Worm (Caenorhabditis elegans) whole organism, late embryonic: ENCODE data around the gene ZK1307.8.

ENCODE experiments used
- C08G9.2 ChIP-seq: sonication (generic microtip); optimal IDR thresholded peaks from 2 replicates; lab custom pipeline; 2016; ENCODE audit warnings: mild to moderate bottlenecking, missing genetic modification characterization, moderate library complexity, missing compliant biosample characterization
- F13H6.1 ChIP-seq: sonication (generic microtip); optimal IDR thresholded peaks from 2 replicates; lab custom pipeline; 2016; ENCODE audit warnings: missing genetic modification characterization, missing compliant biosample characterization
- T23F11.4 ChIP-seq: fragments of 200-800 bp; sonication (Bioruptor generic); optimal IDR thresholded peaks from 2 replicates; lab custom pipeline; 2018; ENCODE audit warnings: mild to moderate bottlenecking, missing genetic modification characterization, missing compliant biosample characterization
- ahr-1 ChIP-seq: sonication (generic microtip); optimal IDR thresholded peaks from 2 replicates; lab custom pipeline; 2016; ENCODE audit warnings: missing genetic modification characterization, missing compliant biosample characterization
- ama-1 ChIP-seq: fragments of 150-350 bp; optimal IDR thresholded peaks from 2 replicates; lab custom pipeline; 2014
- ceh-18 ChIP-seq: sonication (generic microtip); optimal IDR thresholded peaks from 2 replicates; lab custom pipeline; 2016; ENCODE audit warnings: missing genetic modification characterization, missing compliant biosample characterization
- ceh-19 ChIP-seq: fragments of 200-800 bp; sonication (Bioruptor generic); optimal IDR thresholded peaks from 2 replicates; lab custom pipeline; 2018; ENCODE audit warnings: mild to moderate bottlenecking, missing genetic modification characterization, missing compliant biosample characterization
- ceh-2 ChIP-seq: sonication (generic microtip); optimal IDR thresholded peaks from 2 replicates; lab custom pipeline; 2016; ENCODE audit warnings: missing genotype, missing genetic modification characterization, missing compliant biosample characterization
- ceh-22 ChIP-seq: sonication (generic microtip); optimal IDR thresholded peaks from 2 replicates; lab custom pipeline; 2017; ENCODE audit warnings: missing biosample characterization, missing genetic modification characterization
- ceh-30 ChIP-seq: fragments of 150-350 bp; optimal IDR thresholded peaks from 2 replicates; lab custom pipeline; 2014; ENCODE audit warnings: missing biosample characterization, missing genetic modification characterization
- ceh-34 ChIP-seq: sonication (generic microtip); optimal IDR thresholded peaks from 2 replicates; lab custom pipeline; 2016; ENCODE audit warnings: mild to moderate bottlenecking, missing genetic modification characterization, missing compliant biosample characterization
- ceh-48 ChIP-seq: sonication (generic microtip); optimal IDR thresholded peaks from 2 replicates; lab custom pipeline; 2016; ENCODE audit warnings: missing genetic modification characterization, inconsistent platforms, missing compliant biosample characterization
- dve-1 ChIP-seq: sonication (generic microtip); optimal IDR thresholded peaks from 2 replicates; lab custom pipeline; 2017; ENCODE audit warnings: antibody characterized with exemption, mild to moderate bottlenecking, missing genetic modification characterization, missing compliant biosample characterization
- hlh-30 ChIP-seq: sonication (generic microtip); optimal IDR thresholded peaks from 2 replicates; lab custom pipeline; 2017; ENCODE audit warnings: antibody characterized with exemption, missing genetic modification characterization, missing compliant biosample characterization; ENCODE audit not compliant: insufficient read depth
- hlh-6 ChIP-seq: sonication (generic microtip); optimal IDR thresholded peaks from 2 replicates; lab custom pipeline; 2016; ENCODE audit warnings: missing genotype, missing genetic modification characterization, missing compliant biosample characterization
- lim-6 ChIP-seq: sonication (generic microtip); optimal IDR thresholded peaks from 2 replicates; lab custom pipeline; 2016; ENCODE audit warnings: missing genetic modification characterization, missing compliant biosample characterization
- lin-11 ChIP-seq: fragments of 200-800 bp; sonication (Bioruptor generic); optimal IDR thresholded peaks from 2 replicates; lab custom pipeline; 2018; ENCODE audit warnings: mild to moderate bottlenecking, missing genetic modification characterization, missing compliant biosample characterization
- madf-2 ChIP-seq: sonication (generic microtip); optimal IDR thresholded peaks from 2 replicates; lab custom pipeline; 2017; ENCODE audit warnings: missing genetic modification characterization, missing compliant biosample characterization
- mec-3 ChIP-seq: sonication (generic microtip); optimal IDR thresholded peaks from 2 replicates; lab custom pipeline; 2016; ENCODE audit warnings: borderline replicate concordance, missing genetic modification characterization, missing compliant biosample characterization
- nhr-232 ChIP-seq: sonication (generic microtip); optimal IDR thresholded peaks from 2 replicates; lab custom pipeline; 2016; ENCODE audit warnings: missing genetic modification characterization, missing compliant biosample characterization
- odd-2 ChIP-seq: sonication (generic microtip); optimal IDR thresholded peaks from 2 replicates; lab custom pipeline; 2017; ENCODE audit warnings: antibody characterized with exemption, mild to moderate bottlenecking, missing genetic modification characterization, missing compliant biosample characterization
- pag-3 ChIP-seq: sonication (generic microtip); optimal IDR thresholded peaks from 2 replicates; lab custom pipeline; 2016; ENCODE audit warnings: missing compliant biosample characterization, missing genetic modification characterization, borderline replicate concordance
- pat-9 ChIP-seq: fragments of 200-800 bp; sonication (Bioruptor generic); optimal IDR thresholded peaks from 2 replicates; lab custom pipeline; 2018; ENCODE audit warnings: mild to moderate bottlenecking, missing genetic modification characterization, moderate library complexity, missing compliant biosample characterization
- pax-1 ChIP-seq: fragments of 150-350 bp; optimal IDR thresholded peaks from 2 replicates; lab custom pipeline; 2014; ENCODE audit warnings: missing biosample characterization, missing genetic modification characterization
- pha-2 ChIP-seq: sonication (generic microtip); optimal IDR thresholded peaks from 2 replicates; lab custom pipeline; 2017; ENCODE audit warnings: mild to moderate bottlenecking, missing genetic modification characterization, missing compliant biosample characterization
- pros-1 ChIP-seq: fragments of 150-350 bp; optimal IDR thresholded peaks from 2 replicates; lab custom pipeline; 2014; ENCODE audit warnings: missing biosample characterization, missing genetic modification reagents, missing genetic modification characterization
- ref-2 ChIP-seq: sonication (generic microtip); optimal IDR thresholded peaks from 2 replicates; lab custom pipeline; 2016; ENCODE audit warnings: missing genetic modification characterization, missing compliant biosample characterization
- rnt-1 ChIP-seq: sonication (generic microtip); optimal IDR thresholded peaks from 2 replicates; lab custom pipeline; 2016; ENCODE audit warnings: missing genetic modification characterization, missing compliant biosample characterization
- syd-9 ChIP-seq: sonication (generic microtip); optimal IDR thresholded peaks from 2 replicates; lab custom pipeline; 2016; ENCODE audit warnings: mild to moderate bottlenecking, missing genetic modification characterization, moderate library complexity, missing compliant biosample characterization
- tbx-2 ChIP-seq: sonication (generic microtip); optimal IDR thresholded peaks from 2 replicates; lab custom pipeline; 2016; ENCODE audit warnings: missing genetic modification characterization, missing compliant biosample characterization
- ttx-3 ChIP-seq: sonication (generic microtip); optimal IDR thresholded peaks from 2 replicates; lab custom pipeline; 2016; ENCODE audit warnings: missing genetic modification reagents, missing genetic modification characterization, missing compliant biosample characterization
- unc-42 ChIP-seq: sonication (generic microtip); optimal IDR thresholded peaks from 2 replicates; lab custom pipeline; 2016; ENCODE audit warnings: missing genotype, missing genetic modification characterization, missing compliant biosample characterization
- unc-86 ChIP-seq: sonication (generic microtip); optimal IDR thresholded peaks from 2 replicates; lab custom pipeline; 2016; ENCODE audit warnings: missing genetic modification characterization, missing compliant biosample characterization
- zip-5 ChIP-seq: sonication (generic microtip); optimal IDR thresholded peaks from 2 replicates; lab custom pipeline; 2016; ENCODE audit warnings: missing genetic modification characterization, missing compliant biosample characterization

Gene ZK1307.8

ce11 chrII:9646122-9646555, 21.7 kb downstream of the ZK1307.8 start (continued):
- TF ChIP-seq pag-3 (tag; lab: Kevin White, UChicago), result no peak
- TF ChIP-seq ceh-19 (GFP tag; lab: Kevin White, UChicago), result no peak
- no peak for TF ChIP-seq ahr-1 (tag; lab: Kevin White, UChicago)
- peak; percentile 76 for TF ChIP-seq ceh-34 (tag; lab: Kevin White, UChicago)
- TF ChIP-seq ceh-2 (tag; lab: Kevin White, UChicago), result peak; percentile 45
- TF ChIP-seq C08G9.2 (tag; lab: Kevin White, UChicago), result peak; percentile 47
- peak; percentile 46 for TF ChIP-seq syd-9 (tag; lab: Kevin White, UChicago)
- TF ChIP-seq pat-9 (tag; lab: Kevin White, UChicago), result no peak
- TF ChIP-seq, all 69 proteins: peak for 25

ce11 chrII:9646928-9647838, 22.8 kb downstream of the ZK1307.8 start, which contains the start of gene sqv-8:
Gene sqv-8, plus strand, starts transcription at chrII:9646978.
- TF ChIP-seq ceh-48 (tag; lab: Kevin White, UChicago) (peak; percentile 46), zip-5 (tag; lab: Kevin White, UChicago) (no peak), hlh-30 (tag; lab: Kevin White, UChicago) (peak; percentile 87)

- TF ChIP-seq pros-1 (tag; lab: Kevin White, UChicago) (no peak), pax-1 (tag; lab: Kevin White, UChicago) (no peak), F13H6.1 (no peak), pag-3 (tag; lab: Kevin White, UChicago) (no peak), pat-9 (tag; lab: Kevin White, UChicago) (no peak), ref-2 (tag; lab: Kevin White, UChicago) (no peak), hlh-6 (no peak), mec-3 (tag; lab: Kevin White, UChicago) (no peak), ceh-48 (tag; lab: Kevin White, UChicago) (no peak), ttx-3 (no peak), unc-42 (no peak), tbx-2 (tag; lab: Kevin White, UChicago) (no peak), zip-5 (tag; lab: Kevin White, UChicago) (no peak)
Observed at ce11 chrII:9649191-9649590, 24.8 kb downstream of the ZK1307.8 start, which contains the start of gene ZK1307.9. Gene ZK1307.9, plus strand, starts transcription at chrII:9649491.

ce11 chrII:9651700-9652099, 27.3 kb downstream of the ZK1307.8 start, which contains the start of gene ZK1307.4:
Gene ZK1307.4, minus strand, starts transcription at chrII:9651800.
- no peak for TF ChIP-seq lin-11 (tag; lab: Kevin White, UChicago)
- no peak for TF ChIP-seq madf-2 (tag; lab: Kevin White, UChicago)
- TF ChIP-seq ceh-30, result no peak
- no peak for TF ChIP-seq pha-2 (tag; lab: Kevin White, UChicago)
- no peak for TF ChIP-seq pag-3 (tag; lab: Kevin White, UChicago)
- TF ChIP-seq tbx-2 (tag; lab: Kevin White, UChicago), result no peak
- TF ChIP-seq unc-86, result no peak
- TF ChIP-seq pros-1 (tag; lab: Kevin White, UChicago), result no peak
- TF ChIP-seq ttx-3, result no peak
- no peak for TF ChIP-seq T23F11.4
- TF ChIP-seq ceh-22 (tag; lab: Kevin White, UChicago), result no peak

- TF ChIP-seq dve-1 (tag; lab: Kevin White, UChicago) (no peak), nhr-232 (tag; lab: Kevin White, UChicago) (no peak), T23F11.4 (no peak), ceh-18 (tag; lab: Kevin White, UChicago) (no peak), ama-1 (no peak), odd-2 (tag; lab: Kevin White, UChicago) (no peak), rnt-1 (tag; lab: Kevin White, UChicago) (no peak), lim-6 (no peak)
Observed at ce11 chrII:9652919-9653318, 28.5 kb downstream of the ZK1307.8 start, which contains the start of gene ZK1307.3. Gene ZK1307.3, minus strand, starts transcription at chrII:9653019.
